Fruit fly (Drosophila melanogaster) whole organism, embryonic: Measurements from ENCODE around the gene cype.

ENCODE experiments used
- Abd-B ChIP-seq: fragments of 200-800 bp; sonication (Bioruptor generic); optimal IDR thresholded peaks from 2 replicates; lab custom pipeline; 2018; ENCODE audit warnings: missing biosample characterization, mild to moderate bottlenecking, missing genetic modification characterization, moderate library complexity
- Aef1 ChIP-seq: fragments of 200-800 bp; sonication (Bioruptor generic); IDR thresholded peaks from 3 replicates; pipeline ENCODE4 v1.3.6; 2022; ENCODE audit warnings: missing biosample characterization, missing genetic modification characterization
- Asciz ChIP-seq: fragments of 200-800 bp; sonication (Bioruptor generic); optimal IDR thresholded peaks from 2 replicates; lab custom pipeline; 2017; ENCODE audit warnings: missing biosample characterization, mild to moderate bottlenecking, missing genetic modification characterization, missing genetic modification reagents
- Blimp-1 ChIP-seq: fragments of 200-800 bp; sonication (Bioruptor generic); optimal IDR thresholded peaks from 3 replicates; lab custom pipeline; 2018; ENCODE audit warnings: missing biosample characterization, missing genetic modification characterization, mild to moderate bottlenecking, moderate library complexity, missing genetic modification reagents
- CG1024 ChIP-seq: fragments of 200-800 bp; sonication (Bioruptor generic); IDR thresholded peaks from 2 replicates; pipeline ENCODE4 v1.3.6; 2022; ENCODE audit warnings: missing biosample characterization, missing genetic modification characterization
- CG10321 ChIP-seq: fragments of 200-800 bp; sonication (Bioruptor generic); IDR thresholded peaks from 2 replicates; pipeline ENCODE4 v1.3.6; 2022; ENCODE audit warnings: missing biosample characterization, missing genetic modification characterization
- CG11456 ChIP-seq: fragments of 200-800 bp; sonication (Bioruptor generic); IDR thresholded peaks from 3 replicates; pipeline ENCODE4 v1.3.6; 2022; ENCODE audit warnings: missing biosample characterization, missing genetic modification characterization
- CG14710 ChIP-seq: fragments of 200-800 bp; sonication (Bioruptor generic); optimal IDR thresholded peaks from 3 replicates; lab custom pipeline; 2019; ENCODE audit warnings: missing biosample characterization, mild to moderate bottlenecking, missing genetic modification characterization, moderate library complexity
- CG14965 ChIP-seq: fragments of 200-800 bp; sonication (Bioruptor generic); optimal IDR thresholded peaks from 2 replicates; lab custom pipeline; 2016; ENCODE audit warnings: missing biosample characterization, missing genetic modification characterization, borderline replicate concordance
- CG17385 ChIP-seq: fragments of 200-800 bp; sonication (Bioruptor generic); optimal IDR thresholded peaks from 3 replicates; lab custom pipeline; 2018; ENCODE audit warnings: missing biosample characterization, mild to moderate bottlenecking, missing genetic modification characterization
- CG18476 ChIP-seq: fragments of 200-800 bp; sonication (Bioruptor generic); optimal IDR thresholded peaks from 2 replicates; lab custom pipeline; 2016; ENCODE audit warnings: missing biosample characterization, mild to moderate bottlenecking, missing genetic modification characterization
- CG18599 ChIP-seq: fragments of 200-800 bp; sonication (Bioruptor generic); optimal IDR thresholded peaks from 3 replicates; lab custom pipeline; 2017; ENCODE audit warnings: missing biosample characterization, missing genetic modification characterization, mild to moderate bottlenecking, moderate library complexity, missing genetic modification reagents
- CG2129 ChIP-seq: fragments of 200-800 bp; sonication (Bioruptor generic); IDR thresholded peaks from 2 replicates; pipeline ENCODE4 v1.3.6; 2022; ENCODE audit warnings: missing biosample characterization, missing genetic modification characterization; ENCODE audit not compliant: partially characterized antibody
- CG2712 ChIP-seq: fragments of 200-800 bp; optimal IDR thresholded peaks from 3 replicates; lab custom pipeline; 2019; ENCODE audit warnings: missing biosample characterization, mild to moderate bottlenecking, missing genetic modification characterization, moderate library complexity
- CG3065 ChIP-seq: fragments of 200-800 bp; sonication (Bioruptor generic); optimal IDR thresholded peaks from 2 replicates; lab custom pipeline; 2016; ENCODE audit warnings: missing biosample characterization, missing genetic modification characterization
- CG32532 ChIP-seq: fragments of 200-800 bp; sonication (Bioruptor generic); IDR thresholded peaks from 2 replicates; pipeline ENCODE4 v1.3.6; 2022; ENCODE audit warnings: missing biosample characterization, missing genetic modification characterization
- CG33213 ChIP-seq: fragments of 200-800 bp; sonication (Bioruptor generic); optimal IDR thresholded peaks from 3 replicates; lab custom pipeline; 2016; ENCODE audit warnings: missing biosample characterization, missing genetic modification characterization
- CG4820 ChIP-seq: fragments of 200-800 bp; sonication (Bioruptor generic); optimal IDR thresholded peaks from 3 replicates; lab custom pipeline; 2016; ENCODE audit warnings: missing biosample characterization, missing genetic modification characterization
- CG7271 ChIP-seq: fragments of 200-800 bp; sonication (Bioruptor generic); optimal IDR thresholded peaks from 2 replicates; lab custom pipeline; 2018; ENCODE audit warnings: missing biosample characterization, mild to moderate bottlenecking, missing genetic modification characterization, moderate library complexity
- CG7963 ChIP-seq: fragments of 200-800 bp; sonication (Bioruptor generic); IDR thresholded peaks from 3 replicates; pipeline ENCODE4 v1.3.6; 2022; ENCODE audit warnings: missing biosample characterization, missing genetic modification characterization; ENCODE audit not compliant: partially characterized antibody
- CG9727 ChIP-seq: fragments of 200-800 bp; sonication (Bioruptor generic); optimal IDR thresholded peaks from 3 replicates; lab custom pipeline; 2017; ENCODE audit warnings: missing biosample characterization, mild to moderate bottlenecking, missing genetic modification characterization
- CG9876 ChIP-seq: fragments of 200-800 bp; sonication (Bioruptor generic); optimal IDR thresholded peaks from 2 replicates; lab custom pipeline; 2016; ENCODE audit warnings: missing biosample characterization, missing genetic modification characterization
- Camta ChIP-seq: fragments of 200-800 bp; sonication (Bioruptor generic); optimal IDR thresholded peaks from 2 replicates; lab custom pipeline; 2016; ENCODE audit warnings: missing biosample characterization, missing genetic modification characterization
- Deaf1 ChIP-seq: fragments of 200-800 bp; optimal IDR thresholded peaks from 3 replicates; lab custom pipeline; 2019; ENCODE audit warnings: missing biosample characterization, mild to moderate bottlenecking, missing genetic modification characterization, moderate library complexity
- E2f2 ChIP-seq: fragments of 200-800 bp; sonication (Bioruptor generic); IDR thresholded peaks from 2 replicates; pipeline ENCODE4 v1.3.6; 2022; ENCODE audit warnings: missing biosample characterization, missing genetic modification characterization
- Gsc ChIP-seq: fragments of 200-800 bp; sonication (Bioruptor generic); IDR thresholded peaks from 2 replicates; pipeline ENCODE4 v1.3.6; 2022; ENCODE audit warnings: missing biosample characterization, missing genetic modification characterization
- H2.0 ChIP-seq: fragments of 200-800 bp; sonication (Bioruptor generic); IDR thresholded peaks from 2 replicates; pipeline ENCODE4 v1.3.6; 2022; ENCODE audit warnings: missing biosample characterization, missing genetic modification characterization
- Hey ChIP-seq: fragments of 200-800 bp; sonication (Bioruptor generic); optimal IDR thresholded peaks from 3 replicates; lab custom pipeline; 2018; ENCODE audit warnings: missing biosample characterization, mild to moderate bottlenecking, missing genetic modification characterization
- Hr3 ChIP-seq: fragments of 200-800 bp; sonication (Bioruptor generic); optimal IDR thresholded peaks from 3 replicates; lab custom pipeline; 2016; ENCODE audit warnings: missing biosample characterization, missing genetic modification characterization
- Hsf ChIP-seq: fragments of 200-800 bp; sonication (Bioruptor generic); optimal IDR thresholded peaks from 3 replicates; lab custom pipeline; 2016; ENCODE audit warnings: missing biosample characterization, missing genetic modification characterization
- MESR4 ChIP-seq: fragments of 200-800 bp; sonication (Bioruptor generic); optimal IDR thresholded peaks from 2 replicates; lab custom pipeline; 2018; ENCODE audit warnings: missing biosample characterization, mild to moderate bottlenecking, missing genetic modification characterization, moderate library complexity
- Nf-YC ChIP-seq: fragments of 200-800 bp; optimal IDR thresholded peaks from 3 replicates; lab custom pipeline; 2019; ENCODE audit warnings: missing biosample characterization, mild to moderate bottlenecking, missing genetic modification characterization, moderate library complexity
- Pdp1 ChIP-seq, 2 experiments: fragments of 200-800 bp; sonication (Bioruptor generic); optimal IDR thresholded peaks; 3 replicates each; lab custom pipeline; 2016; ENCODE audit warnings: missing biosample characterization in 2 of 2, missing genetic modification characterization in 2 of 2, mild to moderate bottlenecking in 1 of 2, moderate library complexity in 1 of 2
- Rx ChIP-seq: fragments of 200-800 bp; sonication (Bioruptor generic); IDR thresholded peaks from 2 replicates; pipeline ENCODE4 v1.3.6; 2022; ENCODE audit warnings: missing biosample characterization, missing genetic modification characterization
- Trl ChIP-seq, 3 experiments: fragments of >200 bp in 2 of 3; fragments of 200-800 bp in 1 of 3; sonication (Bioruptor generic) in 1 of 3; optimal IDR thresholded peaks; 2 replicates in 1 of 3; 3 replicates in 2 of 3; lab custom pipeline; 2016 to 2017; ENCODE audit warnings: missing biosample characterization in 1 of 3, missing genetic modification characterization in 1 of 3
- ab ChIP-seq: fragments of 200-800 bp; sonication (Bioruptor generic); optimal IDR thresholded peaks from 2 replicates; lab custom pipeline; 2016; ENCODE audit warnings: missing biosample characterization, missing genetic modification characterization
- bbx ChIP-seq: fragments of 200-800 bp; sonication (Bioruptor generic); IDR thresholded peaks from 2 replicates; pipeline ENCODE4 v1.3.6; 2022; ENCODE audit warnings: missing biosample characterization, missing genetic modification characterization; ENCODE audit not compliant: partially characterized antibody
- dm ChIP-seq: fragments of 200-800 bp; sonication (Bioruptor generic); optimal IDR thresholded peaks from 3 replicates; lab custom pipeline; 2016; ENCODE audit warnings: missing biosample characterization, missing genetic modification characterization
- dmrt11E ChIP-seq: fragments of 200-800 bp; sonication (Bioruptor generic); optimal IDR thresholded peaks from 3 replicates; lab custom pipeline; 2018; ENCODE audit warnings: missing biosample characterization, mild to moderate bottlenecking, missing genetic modification characterization, moderate library complexity
- dysf ChIP-seq: fragments of 200-800 bp; sonication (Bioruptor generic); IDR thresholded peaks from 3 replicates; pipeline ENCODE4 v1.3.6; 2022; ENCODE audit warnings: missing biosample characterization, missing genetic modification characterization
- fd102C ChIP-seq: fragments of 200-800 bp; sonication (Bioruptor generic); optimal IDR thresholded peaks from 2 replicates; lab custom pipeline; 2018; ENCODE audit warnings: missing biosample characterization, mild to moderate bottlenecking, missing genetic modification characterization, moderate library complexity
- fru ChIP-seq: fragments of >200 bp; optimal IDR thresholded peaks from 2 replicates; lab custom pipeline; 2017
- nom ChIP-seq: fragments of 200-800 bp; sonication (Bioruptor generic); optimal IDR thresholded peaks from 2 replicates; lab custom pipeline; 2017; ENCODE audit warnings: missing biosample characterization, missing genetic modification characterization, mild to moderate bottlenecking, moderate library complexity, missing genetic modification reagents
- row ChIP-seq: fragments of 200-800 bp; sonication (Bioruptor generic); IDR thresholded peaks from 3 replicates; pipeline ENCODE4 v1.3.6; 2022; ENCODE audit warnings: missing biosample characterization, missing genetic modification characterization
- sd ChIP-seq: fragments of 200-800 bp; sonication (Bioruptor generic); optimal IDR thresholded peaks from 3 replicates; lab custom pipeline; 2018; ENCODE audit warnings: missing biosample characterization, mild to moderate bottlenecking, missing genetic modification characterization, moderate library complexity
- sna ChIP-seq: fragments of 200-800 bp; sonication (Bioruptor generic); IDR thresholded peaks from 2 replicates; pipeline ENCODE4 v1.3.6; 2022; ENCODE audit warnings: missing biosample characterization, missing genetic modification characterization; ENCODE audit not compliant: partially characterized antibody
- stc ChIP-seq: fragments of 200-800 bp; sonication (Bioruptor generic); IDR thresholded peaks from 2 replicates; pipeline ENCODE4 v1.3.6; 2022; ENCODE audit warnings: missing biosample characterization, missing genetic modification characterization
- zf30C ChIP-seq: fragments of 200-800 bp; sonication (Bioruptor generic); optimal IDR thresholded peaks from 3 replicates; lab custom pipeline; 2018; ENCODE audit warnings: missing biosample characterization, mild to moderate bottlenecking, missing genetic modification characterization

The cype gene

DNA sequence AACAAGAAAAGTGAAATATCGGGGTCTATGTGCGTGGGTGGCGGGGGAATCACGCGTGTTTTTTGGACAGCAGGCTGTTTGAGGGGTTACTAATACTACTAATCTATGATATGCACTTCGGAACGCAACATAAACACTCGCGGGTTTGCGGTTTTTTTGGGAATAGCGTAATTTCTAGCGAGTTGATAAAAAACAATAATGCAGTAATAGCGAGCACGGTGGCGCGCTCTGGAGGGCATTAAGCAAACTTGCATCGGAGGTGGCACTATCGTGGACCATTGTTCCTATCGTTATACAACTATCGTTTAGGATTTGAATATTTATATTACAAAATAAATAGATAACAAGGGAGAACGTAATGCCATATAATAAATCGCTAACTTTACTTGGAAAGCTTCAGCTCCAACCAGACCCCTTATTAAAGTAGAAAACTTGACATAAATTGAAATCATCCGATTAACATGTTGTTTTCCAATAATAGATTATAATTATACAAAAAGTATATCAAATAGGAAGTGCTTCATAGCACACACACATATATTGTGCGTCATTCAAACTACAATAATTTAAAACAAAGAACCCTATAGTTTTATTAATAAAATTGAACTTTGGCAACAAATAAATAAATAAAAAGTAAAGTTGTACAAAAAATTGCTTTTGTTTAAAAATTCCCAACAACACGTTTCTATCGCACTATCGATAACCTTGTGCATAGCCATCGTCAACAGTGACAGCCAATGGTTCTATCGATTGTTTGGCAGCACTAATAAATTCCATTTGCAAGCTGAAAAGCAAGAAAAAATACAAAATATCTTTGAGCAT, 48.5 kb upstream of the cype start, which contains the start of the genes Nin and Bub1 (continued):
- peak; percentile 91 for TF ChIP-seq row (GFP tag; lab: Robert Waterston, UW)
- no peak for TF ChIP-seq dmrt11E (tag; lab: Kevin White, UChicago)
- TF ChIP-seq nom (GFP tag; lab: Kevin White, UChicago), result peak; percentile 33
- TF ChIP-seq Trl (optimal IDR thresholded peaks at IDR 0.05; lab: Kevin White, UChicago), result no peak
- TF ChIP-seq Trl (GFP tag; optimal IDR thresholded peaks at IDR 0.05; lab: Kevin White, UChicago), result no peak
- peak; percentile 50 for TF ChIP-seq CG9727 (GFP tag; lab: Kevin White, UChicago)
- peak; percentile 0 for TF ChIP-seq CG18476 (GFP tag; lab: Kevin White, UChicago)
- TF ChIP-seq CG11456 (GFP tag; lab: Robert Waterston, UW), result peak; percentile 83; the same call in 2 of the 3 replicates
- TF ChIP-seq ab (GFP tag; lab: Kevin White, UChicago), result no peak
- 0 out of 2 replicates have a peak, but pooled peaks have one; percentile 19 for TF ChIP-seq H2.0 (GFP tag; lab: Robert Waterston, UW)
- TF ChIP-seq CG14965 (GFP tag; lab: Kevin White, UChicago), result no peak
- TF ChIP-seq Hey (tag; lab: Kevin White, UChicago), result no peak
- TF ChIP-seq MESR4, result peak; percentile 89
- no peak for TF ChIP-seq fru
- no peak for TF ChIP-seq zf30C (GFP tag; lab: Kevin White, UChicago)
- no peak for TF ChIP-seq Camta (GFP tag; lab: Kevin White, UChicago)
- no peak for TF ChIP-seq CG1024
- TF ChIP-seq Deaf1 (tag; lab: Kevin White, UChicago), result no peak
- no peak for TF ChIP-seq CG4820 (GFP tag; lab: Kevin White, UChicago)
- TF ChIP-seq CG32532 (GFP tag; lab: Robert Waterston, UW), result peak; percentile 65
- TF ChIP-seq sna (GFP tag; lab: Robert Waterston, UW), result peak; percentile 60
- TF ChIP-seq CG14710 (tag; lab: Kevin White, UChicago), result peak; percentile 64
- TF ChIP-seq bbx (GFP tag; lab: Robert Waterston, UW), result peak; percentile 88
- TF ChIP-seq CG2712 (tag; lab: Kevin White, UChicago), result peak; percentile 36
- no peak for TF ChIP-seq Rx (GFP tag; lab: Robert Waterston, UW)
- no peak for TF ChIP-seq stc (GFP tag; lab: Robert Waterston, UW)
- no peak for TF ChIP-seq CG17385 (GFP tag; lab: Kevin White, UChicago)
- no peak for TF ChIP-seq Asciz (GFP tag; lab: Kevin White, UChicago)
- peak; percentile 47 for TF ChIP-seq E2f2
- TF ChIP-seq fd102C (GFP tag; lab: Kevin White, UChicago), result no peak
- TF ChIP-seq Hr3, result peak; percentile 29
- TF ChIP-seq Nf-YC (tag; lab: Kevin White, UChicago), result no peak
- TF ChIP-seq Abd-B (GFP tag; lab: Kevin White, UChicago), result peak; percentile 44
- no peak for TF ChIP-seq CG9876 (GFP tag; lab: Kevin White, UChicago)
- TF ChIP-seq Hsf (GFP tag; lab: Kevin White, UChicago), result peak; percentile 18
- TF ChIP-seq CG33213 (GFP tag; lab: Kevin White, UChicago), result no peak
- peak; percentile 64; the same call in 1 of the 2 replicates for TF ChIP-seq CG2129 (GFP tag; lab: Robert Waterston, UW)
- peak; percentile 21 for TF ChIP-seq dm (GFP tag; lab: Kevin White, UChicago)
- TF ChIP-seq dysf (GFP tag; lab: Robert Waterston, UW), result peak; percentile 53; the same call in 1 of the 3 replicates
- TF ChIP-seq Aef1 (GFP tag; lab: Robert Waterston, UW), result peak; percentile 39
- TF ChIP-seq Blimp-1 (GFP tag; lab: Kevin White, UChicago), result no peak
- TF ChIP-seq CG7271 (tag; lab: Kevin White, UChicago), result no peak
- no peak for TF ChIP-seq CG3065 (GFP tag; lab: Kevin White, UChicago)
- peak in 1 of 2 experiments; percentile 53 for TF ChIP-seq Pdp1 (GFP tag; optimal IDR thresholded peaks at IDR 0.05; lab: Kevin White, UChicago)
- no peak for TF ChIP-seq CG18599 (GFP tag; lab: Kevin White, UChicago)
- peak; percentile 62 for TF ChIP-seq sd (tag; lab: Kevin White, UChicago)
- peak; percentile 81 for TF ChIP-seq CG7963 (GFP tag; lab: Robert Waterston, UW)
- no peak for TF ChIP-seq Gsc (GFP tag; lab: Robert Waterston, UW)
- TF ChIP-seq CG10321, result no peak
